Worm (Caenorhabditis elegans): Measurements from ENCODE around the gene qua-1.

DNA sequence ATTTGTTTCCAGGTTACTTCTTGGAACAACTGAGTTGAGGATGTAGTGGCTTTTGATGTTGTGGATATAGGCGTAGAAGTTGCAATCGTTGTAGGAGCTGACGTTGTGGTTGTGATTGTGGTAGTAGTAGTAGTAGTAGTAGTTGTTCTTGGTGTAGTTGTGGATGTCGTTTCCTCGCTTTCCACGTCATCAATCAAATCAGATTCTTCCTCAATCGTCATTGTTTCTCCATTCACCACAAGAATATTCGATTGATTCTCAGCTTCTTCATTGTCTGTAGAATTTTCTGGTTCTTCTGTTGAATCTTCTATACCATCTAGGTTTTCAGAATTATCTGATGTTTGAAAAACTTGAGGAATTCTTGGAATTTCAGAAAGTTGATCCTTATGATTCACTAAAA is 20.0 kb upstream of the qua-1 start:
- TF ChIP-seq sea-2 (GFP tag; IDR thresholded peaks at IDR 0.05) (no peak), C17E4.6 (GFP tag; IDR thresholded peaks at IDR 0.05) (no peak), mxl-1 (tag; optimal IDR thresholded peaks at IDR 0.05) (no peak), rpc-1 (optimal IDR thresholded peaks at IDR 0.05) (no peak), rpc-1 (tag; optimal IDR thresholded peaks at IDR 0.05) (no peak), K12H6.12 (tag; optimal IDR thresholded peaks at IDR 0.05) (no peak), B0261.1 (tag; optimal IDR thresholded peaks at IDR 0.05) (no peak), nfya-1 (tag; optimal IDR thresholded peaks at IDR 0.05; ENCODE audit: borderline replicate concordance, insufficient read depth) (no peak), efl-1 (GFP tag; optimal IDR thresholded peaks at IDR 0.05) (no peak), madf-8 (GFP tag; conservative IDR thresholded peaks at IDR 0.05) (no peak), hlh-26 (GFP tag; conservative IDR thresholded peaks at IDR 0.05) (no peak), zim-3 (tag; optimal IDR thresholded peaks at IDR 0.05) (no peak), nhr-120 (GFP tag; IDR thresholded peaks at IDR 0.05) (no peak), ztf-28 (GFP tag; IDR thresholded peaks at IDR 0.05) (no peak)

All from whole organism, young adult.